Fruit fly (Drosophila melanogaster) ovary, adult (tissue): ENCODE results near the gene PTPMT1.
A peak's percentile ranks its signal among the peaks of the same experiment; 100 is the strongest.

Source experiments
- CG17801 ChIP-seq: fragments of 200-800 bp; optimal IDR thresholded peaks from 2 replicates; lab custom pipeline; 2019; ENCODE audit warnings: missing biosample characterization, mild to moderate bottlenecking, missing genetic modification characterization, moderate library complexity; ENCODE audit not compliant: partially characterized antibody

Gene PTPMT1

dm6 chr3R:23760219-23761018 is 2.3 kb downstream of the PTPMT1 start, which contains the start of gene SdhD:
TSS of gene SdhD (minus strand) at chr3R:23760600.
- TF ChIP-seq CG17801 (GFP tag; lab: Kevin White, UChicago): peak; percentile 46

dm6 chr3R:23763015-23763414 is 4.9 kb downstream of the PTPMT1 start, which contains the start of gene udt:
TSS of gene udt (minus strand) at chr3R:23763263.
- no peak for TF ChIP-seq CG17801 (GFP tag; lab: Kevin White, UChicago)

dm6 chr3R:23763622-23764273 is 5.6 kb downstream of the PTPMT1 start, which contains the start of gene Lsd-1:
TSS of gene Lsd-1 (plus strand) at chr3R:23763857.
- TF ChIP-seq CG17801 (GFP tag; lab: Kevin White, UChicago): no peak

dm6 chr3R:23767417-23767853 is 9.3 kb downstream of the PTPMT1 start, which contains the start of the genes CG10214 and CG10375:
TSS of gene CG10214 (minus strand) at chr3R:23767488.
TSS of gene CG10375 (plus strand) at chr3R:23767712.
- TF ChIP-seq CG17801 (GFP tag; lab: Kevin White, UChicago): peak; percentile 64

- TF ChIP-seq CG17801 (GFP tag; lab: Kevin White, UChicago): peak; percentile 94
These were observed 14.7 kb downstream of the PTPMT1 start, which contains the start of gene tst for dm6 chr3R:23772808-23773207. TSS of gene tst (minus strand) at chr3R:23772859.

- TF ChIP-seq CG17801 (GFP tag; lab: Kevin White, UChicago): no peak
These were observed 15.6 kb downstream of the PTPMT1 start, which contains the start of gene CG10208 for dm6 chr3R:23773610-23774364. TSS of gene CG10208 (minus strand) at chr3R:23774127.

dm6 chr3R:23780757-23781156 is 22.6 kb downstream of the PTPMT1 start:
- TF ChIP-seq CG17801 (GFP tag; lab: Kevin White, UChicago): no peak

- peak; percentile 70 for TF ChIP-seq CG17801 (GFP tag; lab: Kevin White, UChicago)
These were observed 23.4 kb downstream of the PTPMT1 start, which contains the start of the genes Nup98-96 and mbc for dm6 chr3R:23781466-23781935. TSS of gene Nup98-96 (minus strand) at chr3R:23781621. TSS of gene mbc (plus strand) at chr3R:23781765.

dm6 chr3R:23782456-23783402 is 24.6 kb downstream of the PTPMT1 start:
- TF ChIP-seq CG17801 (GFP tag; lab: Kevin White, UChicago): no peak

- no peak for TF ChIP-seq CG17801 (GFP tag; lab: Kevin White, UChicago)
These were observed 25.2 kb downstream of the PTPMT1 start for dm6 chr3R:23783403-23783757.

dm6 chr3R:23783961-23784360 is 25.8 kb downstream of the PTPMT1 start:
- no peak for TF ChIP-seq CG17801 (GFP tag; lab: Kevin White, UChicago)

dm6 chr3R:23784925-23785680 is 27.0 kb downstream of the PTPMT1 start:
- no peak for TF ChIP-seq CG17801 (GFP tag; lab: Kevin White, UChicago)
